Fruit fly (Drosophila melanogaster) S2 (cell line): ENCODE measurements around the gene r-cup.

Experiments
- CG8478 ChIP-seq: fragments of >200 bp; optimal IDR thresholded peaks from 2 replicates; lab custom pipeline; 2018
- CTCF ChIP-seq, 2 experiments: fragments of >200 bp; optimal IDR thresholded peaks; 2 replicates each; lab custom pipeline; 2018

The r-cup gene

dm6 chrX:21025788-21026187 is at the start of gene r-cup:
Gene r-cup (minus strand): TSS chrX:21025888.
- TF ChIP-seq CTCF (optimal IDR thresholded peaks at IDR 0.05; lab: Kevin White, UChicago) (no peak), CG8478 (lab: Kevin White, UChicago) (no peak)

- TF ChIP-seq CTCF (optimal IDR thresholded peaks at IDR 0.05; lab: Kevin White, UChicago) (no peak), CG8478 (lab: Kevin White, UChicago) (no peak)
These were observed 48.6 kb upstream of the r-cup start for dm6 chrX:21074329-21074708.

- TF ChIP-seq CTCF (optimal IDR thresholded peaks at IDR 0.05; lab: Kevin White, UChicago) (no peak), CG8478 (lab: Kevin White, UChicago) (no peak)
These were observed 48.1 kb upstream of the r-cup start for dm6 chrX:21073641-21074328.

dm6 chrX:21072953-21073352 is 47.3 kb upstream of the r-cup start:
- TF ChIP-seq CTCF (optimal IDR thresholded peaks at IDR 0.05; lab: Kevin White, UChicago), result no peak
- no peak for TF ChIP-seq CG8478 (lab: Kevin White, UChicago)

- TF ChIP-seq CTCF (optimal IDR thresholded peaks at IDR 0.05; lab: Kevin White, UChicago) (no peak), CG8478 (lab: Kevin White, UChicago) (no peak)
These were observed 46.1 kb upstream of the r-cup start for dm6 chrX:21071693-21072357.

- TF ChIP-seq CTCF (optimal IDR thresholded peaks at IDR 0.05; lab: Kevin White, UChicago) (no peak), CG8478 (lab: Kevin White, UChicago) (no peak)
These were observed 42.2 kb upstream of the r-cup start for dm6 chrX:21067908-21068307.

- TF ChIP-seq CTCF (optimal IDR thresholded peaks at IDR 0.05; lab: Kevin White, UChicago), result no peak
- no peak for TF ChIP-seq CG8478 (lab: Kevin White, UChicago)
These were observed 41.8 kb upstream of the r-cup start, which contains the start of gene CG32512 for dm6 chrX:21067474-21067873. Gene CG32512 (minus strand): TSS chrX:21067540.

- no peak for TF ChIP-seq CG8478 (lab: Kevin White, UChicago)
- no peak for TF ChIP-seq CTCF (optimal IDR thresholded peaks at IDR 0.05; lab: Kevin White, UChicago)
These were observed 40.1 kb upstream of the r-cup start for dm6 chrX:21065775-21066174.

dm6 chrX:21064927-21065326 is 39.2 kb upstream of the r-cup start:
- TF ChIP-seq CG8478 (lab: Kevin White, UChicago) (no peak), CTCF (optimal IDR thresholded peaks at IDR 0.05; lab: Kevin White, UChicago) (no peak)

- TF ChIP-seq CG8478 (lab: Kevin White, UChicago), result no peak
- TF ChIP-seq CTCF (optimal IDR thresholded peaks at IDR 0.05; lab: Kevin White, UChicago), result peak; percentile 73 to 84
These were observed 34.9 kb upstream of the r-cup start for dm6 chrX:21060579-21060978.

- TF ChIP-seq CG8478 (lab: Kevin White, UChicago), result no peak
- no peak for TF ChIP-seq CTCF (optimal IDR thresholded peaks at IDR 0.05; lab: Kevin White, UChicago)
These were observed 33.3 kb upstream of the r-cup start for dm6 chrX:21058991-21059390.

- TF ChIP-seq CG8478 (lab: Kevin White, UChicago) (no peak), CTCF (optimal IDR thresholded peaks at IDR 0.05; lab: Kevin White, UChicago) (peak; percentile 68 to 82)
These were observed 32.7 kb upstream of the r-cup start for dm6 chrX:21058437-21058836.

- TF ChIP-seq CTCF (optimal IDR thresholded peaks at IDR 0.05; lab: Kevin White, UChicago), result no peak
- TF ChIP-seq CG8478 (lab: Kevin White, UChicago), result no peak
These were observed 31.0 kb upstream of the r-cup start for dm6 chrX:21056732-21057131.

dm6 chrX:21054963-21055480 is 29.3 kb upstream of the r-cup start:
- TF ChIP-seq CG8478 (lab: Kevin White, UChicago) (no peak), CTCF (optimal IDR thresholded peaks at IDR 0.05; lab: Kevin White, UChicago) (no peak)

dm6 chrX:21053849-21054581 is 28.3 kb upstream of the r-cup start, which contains the start of the genes Stt3A and bves:
Gene Stt3A (minus strand): TSS chrX:21053937.
Gene bves (plus strand): TSS chrX:21053963.
- TF ChIP-seq CTCF (optimal IDR thresholded peaks at IDR 0.05; lab: Kevin White, UChicago) (no peak), CG8478 (lab: Kevin White, UChicago) (no peak)
